Fruit fly (Drosophila melanogaster) whole organism, embryonic: Measurements from ENCODE around the gene MAPk-Ak2.

ENCODE experiments used
- CG12769 ChIP-seq: fragments of 200-800 bp; sonication (Bioruptor generic); optimal IDR thresholded peaks from 2 replicates; lab custom pipeline; 2019; ENCODE audit warnings: missing biosample characterization, mild to moderate bottlenecking, missing genetic modification characterization, moderate library complexity
- Eip74EF ChIP-seq, 2 experiments: fragments of 200-800 bp in 1 of 2; fragments of >200 bp in 1 of 2; sonication (Bioruptor generic) in 1 of 2; optimal IDR thresholded peaks; 2 replicates each; lab custom pipeline; 2017 to 2019; ENCODE audit warnings: missing biosample characterization in 2 of 2, missing genetic modification characterization in 2 of 2, mild to moderate bottlenecking in 1 of 2, moderate library complexity in 1 of 2
- Jarid2 ChIP-seq: fragments of 200-800 bp; sonication (Bioruptor generic); optimal IDR thresholded peaks from 3 replicates; lab custom pipeline; 2017; ENCODE audit warnings: mild to moderate bottlenecking, missing biosample characterization, missing genetic modification reagents, missing genetic modification characterization
- Side ChIP-seq: fragments of 200-800 bp; sonication (Bioruptor generic); optimal IDR thresholded peaks from 2 replicates; lab custom pipeline; 2016; ENCODE audit warnings: missing biosample characterization, missing genetic modification characterization
- Sox102F ChIP-seq: fragments of 200-800 bp; sonication (Bioruptor generic); optimal IDR thresholded peaks from 2 replicates; lab custom pipeline; 2018; ENCODE audit warnings: missing biosample characterization, mild to moderate bottlenecking, missing genetic modification characterization, moderate library complexity
- chif ChIP-seq, 2 experiments: fragments of 200-800 bp; sonication (Bioruptor generic); optimal IDR thresholded peaks; 3 replicates each; lab custom pipeline; 2016; ENCODE audit warnings: missing biosample characterization in 2 of 2, missing genetic modification characterization in 2 of 2
- h ChIP-seq: fragments of >200 bp; optimal IDR thresholded peaks from 2 replicates; lab custom pipeline; 2017
- kni ChIP-seq: fragments of 200-800 bp; sonication (Bioruptor generic); optimal IDR thresholded peaks from 3 replicates; lab custom pipeline; 2017; ENCODE audit warnings: mild to moderate bottlenecking, missing biosample characterization, missing genetic modification reagents, missing genetic modification characterization
- sqz ChIP-seq: fragments of 200-800 bp; sonication (Bioruptor generic); optimal IDR thresholded peaks from 3 replicates; lab custom pipeline; 2018; ENCODE audit warnings: missing biosample characterization, mild to moderate bottlenecking, missing genetic modification characterization
- stwl ChIP-seq: fragments of 200-800 bp; sonication (Bioruptor generic); optimal IDR thresholded peaks from 3 replicates; lab custom pipeline; 2018; ENCODE audit warnings: missing biosample characterization, mild to moderate bottlenecking, missing genetic modification characterization, moderate library complexity

DNA sequence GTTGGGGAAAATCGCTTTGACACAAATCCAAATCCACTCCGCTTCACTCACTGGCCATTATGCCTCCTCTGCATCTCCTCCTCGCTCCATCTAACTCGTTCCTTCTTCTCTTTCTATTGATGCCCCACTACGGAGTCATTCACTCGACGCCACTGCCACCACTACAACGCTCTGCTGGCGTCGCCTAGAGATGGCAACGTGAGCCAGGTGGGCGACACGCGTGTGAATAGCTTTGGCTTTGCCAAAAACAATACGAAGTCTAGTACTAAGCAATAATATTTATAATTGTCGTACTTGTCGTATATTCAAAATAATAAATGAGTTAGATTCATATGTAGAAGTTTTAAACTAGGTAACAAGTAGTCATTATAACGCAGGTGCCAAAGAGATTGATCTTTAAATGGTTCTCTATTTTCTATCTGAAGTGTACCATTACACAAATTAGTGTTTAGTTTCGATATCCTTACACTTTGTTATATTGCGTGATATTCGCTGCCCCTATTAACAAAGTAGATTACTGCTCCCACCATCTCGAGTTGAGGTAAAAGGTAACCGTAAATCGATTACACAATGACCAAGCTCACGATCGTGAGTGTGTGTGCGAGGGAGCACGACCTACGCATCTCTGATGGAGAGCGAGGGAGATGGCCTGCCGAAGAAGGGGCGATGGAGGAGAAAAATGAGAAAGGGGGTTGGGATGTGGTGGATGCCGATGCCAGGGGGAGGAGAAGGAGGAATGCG, 18.8 kb downstream of the MAPk-Ak2 start:
- TF ChIP-seq Side (GFP tag; lab: Kevin White, UChicago) (no peak), h (lab: Kevin White, UChicago) (no peak), Jarid2 (no peak), stwl (no peak), CG12769 (peak; percentile 34), chif (GFP tag; optimal IDR thresholded peaks at IDR 0.05; lab: Kevin White, UChicago) (peak in 1 of 2 experiments; percentile 41), kni (GFP tag; lab: Kevin White, UChicago) (no peak), Eip74EF (GFP tag; optimal IDR thresholded peaks at IDR 0.05; lab: Kevin White, UChicago) (no peak), Sox102F (GFP tag; lab: Kevin White, UChicago) (no peak), sqz (GFP tag; lab: Kevin White, UChicago) (no peak)
